Fruit fly (Drosophila melanogaster) whole organism, wandering third instar larva: ENCODE data around the gene CG43318.

Source experiments
- Abd-B ChIP-seq: fragments of >200 bp; optimal IDR thresholded peaks from 2 replicates; lab custom pipeline; 2017; ENCODE audit warnings: missing biosample characterization, missing genetic modification characterization
- Dfd ChIP-seq: fragments of >200 bp; optimal IDR thresholded peaks from 2 replicates; lab custom pipeline; 2017; ENCODE audit warnings: missing biosample characterization, missing genetic modification characterization
- HLH106 ChIP-seq: fragments of 200-800 bp; optimal IDR thresholded peaks from 3 replicates; lab custom pipeline; 2019; ENCODE audit warnings: missing biosample characterization, mild to moderate bottlenecking, missing genetic modification characterization, moderate library complexity
- Hr78 ChIP-seq: fragments of >200 bp; optimal IDR thresholded peaks from 2 replicates; lab custom pipeline; 2017; ENCODE audit warnings: missing biosample characterization, missing genetic modification characterization
- br ChIP-seq: fragments of 200-800 bp; sonication (Bioruptor generic); optimal IDR thresholded peaks from 2 replicates; lab custom pipeline; 2016; ENCODE audit warnings: missing biosample characterization, missing genetic modification characterization
- dl ChIP-seq, 2 experiments: fragments of 175-275, 200-275 bp in 1 of 2; fragments of 200-275 bp in 1 of 2; sonication (Bioruptor generic); optimal IDR thresholded peaks; lab custom pipeline; 2018; ENCODE audit warnings: mild to moderate bottlenecking in 2 of 2, missing biosample characterization in 2 of 2, missing genetic modification characterization in 2 of 2, moderate library complexity in 2 of 2; ENCODE audit not compliant: partially characterized antibody in 2 of 2, insufficient read depth in 1 of 2
- dmrt93B ChIP-seq: fragments of 200-800 bp; sonication (Bioruptor generic); optimal IDR thresholded peaks from 2 replicates; lab custom pipeline; 2018; ENCODE audit warnings: missing biosample characterization, mild to moderate bottlenecking, missing genetic modification characterization
- fru ChIP-seq: fragments of 200-800 bp; sonication (Bioruptor generic); optimal IDR thresholded peaks from 3 replicates; lab custom pipeline; 2016; ENCODE audit warnings: missing biosample characterization, mild to moderate bottlenecking, missing genetic modification characterization
- lola ChIP-seq: fragments of >200 bp; optimal IDR thresholded peaks from 2 replicates; lab custom pipeline; 2017; ENCODE audit warnings: missing biosample characterization, missing genetic modification characterization
- pan ChIP-seq: fragments of >200 bp; optimal IDR thresholded peaks from 2 replicates; lab custom pipeline; 2017
- psq ChIP-seq: fragments of 200-800 bp; sonication (Bioruptor generic); optimal IDR thresholded peaks from 3 replicates; lab custom pipeline; 2017; ENCODE audit warnings: missing biosample characterization, mild to moderate bottlenecking, missing genetic modification characterization, moderate library complexity

DNA sequence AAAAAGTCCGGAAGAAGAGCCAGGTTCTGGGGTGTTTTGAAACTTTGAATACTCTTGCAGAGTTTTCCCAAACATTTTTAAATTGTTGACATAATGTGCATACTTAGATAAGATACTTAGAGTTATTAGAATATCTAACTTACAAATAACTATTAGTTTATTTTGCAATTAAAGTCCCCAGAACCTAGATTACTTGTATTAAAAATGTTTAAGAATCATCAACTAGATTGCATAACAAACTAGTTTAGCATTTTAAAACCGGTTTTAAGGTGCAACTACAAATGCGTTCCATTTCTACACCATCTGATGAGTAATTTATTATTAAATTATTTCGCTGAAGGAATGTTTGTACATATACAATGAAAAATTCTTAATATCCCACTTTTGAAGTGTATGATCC lies 26.9 kb downstream of the CG43318 start:
- no peak for TF ChIP-seq pan (lab: Kevin White, UChicago)
- no peak for TF ChIP-seq br (GFP tag; lab: Kevin White, UChicago)
- TF ChIP-seq Hr78 (GFP tag; lab: Kevin White, UChicago), result no peak
- TF ChIP-seq HLH106 (tag; lab: Kevin White, UChicago), result peak; percentile 8
- no peak for TF ChIP-seq dl (GFP tag; optimal IDR thresholded peaks at IDR 0.05; lab: Kevin White, UChicago; ENCODE audit: insufficient read depth in 1 of 2, partially characterized antibody in 2 of 2)
- TF ChIP-seq fru (GFP tag; lab: Kevin White, UChicago), result peak; percentile 9
- TF ChIP-seq lola (GFP tag; lab: Kevin White, UChicago), result no peak
- no peak for TF ChIP-seq Abd-B
- no peak for TF ChIP-seq Dfd
- no peak for TF ChIP-seq psq (GFP tag; lab: Kevin White, UChicago)
- no peak for TF ChIP-seq dmrt93B (GFP tag; lab: Kevin White, UChicago)
